Fruit fly (Drosophila melanogaster) whole organism, embryonic: Measurements from ENCODE around the gene CG10874.

Source experiments
- Abd-B ChIP-seq: fragments of 200-800 bp; sonication (Bioruptor generic); optimal IDR thresholded peaks from 2 replicates; lab custom pipeline; 2018; ENCODE audit warnings: missing biosample characterization, mild to moderate bottlenecking, missing genetic modification characterization, moderate library complexity
- Antp ChIP-seq: fragments of 200-800 bp; sonication (Bioruptor generic); optimal IDR thresholded peaks from 3 replicates; lab custom pipeline; 2016; ENCODE audit warnings: missing biosample characterization, missing genetic modification characterization
- Bteb2 ChIP-seq: fragments of 200-800 bp; sonication (Bioruptor generic); optimal IDR thresholded peaks from 2 replicates; lab custom pipeline; 2016; ENCODE audit warnings: missing biosample characterization, missing genetic modification characterization
- CG10321 ChIP-seq: fragments of 200-800 bp; sonication (Bioruptor generic); IDR thresholded peaks from 2 replicates; pipeline ENCODE4 v1.3.6; 2022; ENCODE audit warnings: missing biosample characterization, missing genetic modification characterization
- CG10654 ChIP-seq: fragments of 200-800 bp; sonication (Bioruptor generic); optimal IDR thresholded peaks from 2 replicates; lab custom pipeline; 2016; ENCODE audit warnings: missing biosample characterization, missing genetic modification characterization
- CG11085 ChIP-seq: fragments of 200-800 bp; sonication (Bioruptor generic); IDR thresholded peaks from 2 replicates; pipeline ENCODE4 v1.3.6; 2022; ENCODE audit warnings: missing biosample characterization, missing genetic modification characterization
- CG12299 ChIP-seq: fragments of 200-800 bp; sonication (Bioruptor generic); optimal IDR thresholded peaks from 2 replicates; lab custom pipeline; 2018; ENCODE audit warnings: missing biosample characterization, mild to moderate bottlenecking, missing genetic modification characterization
- CG1233 ChIP-seq: fragments of 200-800 bp; sonication (Bioruptor generic); optimal IDR thresholded peaks from 4 replicates; lab custom pipeline; 2018; ENCODE audit warnings: missing biosample characterization, mild to moderate bottlenecking, missing genetic modification characterization
- CG14710 ChIP-seq: fragments of 200-800 bp; sonication (Bioruptor generic); optimal IDR thresholded peaks from 3 replicates; lab custom pipeline; 2019; ENCODE audit warnings: missing biosample characterization, mild to moderate bottlenecking, missing genetic modification characterization, moderate library complexity
- CG14965 ChIP-seq: fragments of 200-800 bp; sonication (Bioruptor generic); optimal IDR thresholded peaks from 2 replicates; lab custom pipeline; 2016; ENCODE audit warnings: missing biosample characterization, missing genetic modification characterization, borderline replicate concordance
- CG15269 ChIP-seq: fragments of 200-800 bp; sonication (Bioruptor generic); optimal IDR thresholded peaks from 2 replicates; lab custom pipeline; 2018; ENCODE audit warnings: missing biosample characterization, mild to moderate bottlenecking, missing genetic modification characterization, moderate library complexity
- CG15479 ChIP-seq: fragments of 200-800 bp; sonication (Bioruptor generic); optimal IDR thresholded peaks from 3 replicates; lab custom pipeline; 2019; ENCODE audit warnings: missing biosample characterization, mild to moderate bottlenecking, missing genetic modification characterization, moderate library complexity
- CG1603 ChIP-seq: fragments of 200-800 bp; sonication (Bioruptor generic); optimal IDR thresholded peaks from 2 replicates; lab custom pipeline; 2019; ENCODE audit warnings: missing biosample characterization, mild to moderate bottlenecking, missing genetic modification characterization, moderate library complexity
- CG17802 ChIP-seq: fragments of 200-800 bp; sonication (Bioruptor generic); optimal IDR thresholded peaks from 2 replicates; lab custom pipeline; 2018; ENCODE audit warnings: missing biosample characterization, mild to moderate bottlenecking, missing genetic modification characterization, moderate library complexity
- CG18476 ChIP-seq: fragments of 200-800 bp; sonication (Bioruptor generic); optimal IDR thresholded peaks from 2 replicates; lab custom pipeline; 2016; ENCODE audit warnings: missing biosample characterization, mild to moderate bottlenecking, missing genetic modification characterization
- CG2129 ChIP-seq: fragments of 200-800 bp; sonication (Bioruptor generic); IDR thresholded peaks from 2 replicates; pipeline ENCODE4 v1.3.6; 2022; ENCODE audit warnings: missing biosample characterization, missing genetic modification characterization; ENCODE audit not compliant: partially characterized antibody
- CG2678 ChIP-seq: fragments of 200-800 bp; sonication (Bioruptor generic); optimal IDR thresholded peaks from 3 replicates; lab custom pipeline; 2019; ENCODE audit warnings: missing biosample characterization, mild to moderate bottlenecking, missing genetic modification characterization, moderate library complexity
- CG30020 ChIP-seq: fragments of 200-800 bp; optimal IDR thresholded peaks from 2 replicates; lab custom pipeline; 2019; ENCODE audit warnings: missing biosample characterization, mild to moderate bottlenecking, missing genetic modification characterization, moderate library complexity
- CG33213 ChIP-seq: fragments of 200-800 bp; sonication (Bioruptor generic); optimal IDR thresholded peaks from 3 replicates; lab custom pipeline; 2016; ENCODE audit warnings: missing biosample characterization, missing genetic modification characterization
- CG6175 ChIP-seq: fragments of 200-800 bp; sonication (Bioruptor generic); IDR thresholded peaks from 3 replicates; pipeline ENCODE4 v1.3.6; 2022; ENCODE audit warnings: missing biosample characterization, missing genetic modification characterization
- CG8478 ChIP-seq: fragments of >200 bp; optimal IDR thresholded peaks from 2 replicates; lab custom pipeline; 2018
- CkIIα-i1 ChIP-seq: fragments of 200-800 bp; sonication (Bioruptor generic); IDR thresholded peaks from 2 replicates; pipeline ENCODE4 v1.3.6; 2022; ENCODE audit warnings: missing biosample characterization, missing genetic modification characterization
- Dll ChIP-seq: fragments of 200-800 bp; sonication (Bioruptor generic); IDR thresholded peaks from 4 replicates; pipeline ENCODE4 v1.3.6; 2022; ENCODE audit warnings: missing biosample characterization, missing genetic modification characterization; ENCODE audit not compliant: partially characterized antibody
- E2f2 ChIP-seq: fragments of 200-800 bp; sonication (Bioruptor generic); IDR thresholded peaks from 2 replicates; pipeline ENCODE4 v1.3.6; 2022; ENCODE audit warnings: missing biosample characterization, missing genetic modification characterization
- Eip74EF ChIP-seq, 2 experiments: fragments of 200-800 bp in 1 of 2; fragments of >200 bp in 1 of 2; sonication (Bioruptor generic) in 1 of 2; optimal IDR thresholded peaks; 2 replicates each; lab custom pipeline; 2017 to 2019; ENCODE audit warnings: missing biosample characterization in 2 of 2, missing genetic modification characterization in 2 of 2, mild to moderate bottlenecking in 1 of 2, moderate library complexity in 1 of 2
- Ets97D ChIP-seq: fragments of 200-800 bp; sonication (Bioruptor generic); optimal IDR thresholded peaks from 3 replicates; lab custom pipeline; 2016; ENCODE audit warnings: missing biosample characterization, missing genetic modification characterization
- Jarid2 ChIP-seq: fragments of 200-800 bp; sonication (Bioruptor generic); optimal IDR thresholded peaks from 3 replicates; lab custom pipeline; 2017; ENCODE audit warnings: mild to moderate bottlenecking, missing biosample characterization, missing genetic modification reagents, missing genetic modification characterization
- Kr ChIP-seq: fragments of 200-800 bp; sonication (Bioruptor generic); optimal IDR thresholded peaks from 2 replicates; lab custom pipeline; 2017; ENCODE audit warnings: missing biosample characterization, mild to moderate bottlenecking, missing genetic modification characterization
- Max ChIP-seq: fragments of 200-800 bp; sonication (Bioruptor generic); optimal IDR thresholded peaks from 2 replicates; lab custom pipeline; 2016; ENCODE audit warnings: missing biosample characterization, mild to moderate bottlenecking, missing genetic modification characterization
- Oli ChIP-seq: fragments of 200-800 bp; sonication (Bioruptor generic); optimal IDR thresholded peaks from 2 replicates; lab custom pipeline; 2018; ENCODE audit warnings: missing biosample characterization, mild to moderate bottlenecking, missing genetic modification characterization, moderate library complexity
- Poxn ChIP-seq: fragments of 200-800 bp; sonication (Bioruptor generic); IDR thresholded peaks from 2 replicates; pipeline ENCODE4 v1.3.6; 2022; ENCODE audit warnings: missing biosample characterization, missing genetic modification characterization
- ab ChIP-seq: fragments of 200-800 bp; sonication (Bioruptor generic); optimal IDR thresholded peaks from 2 replicates; lab custom pipeline; 2016; ENCODE audit warnings: missing biosample characterization, missing genetic modification characterization
- az2 ChIP-seq: fragments of 200-800 bp; sonication (Bioruptor generic); optimal IDR thresholded peaks from 3 replicates; lab custom pipeline; 2016; ENCODE audit warnings: missing biosample characterization, missing genetic modification characterization
- bowl ChIP-seq: fragments of 200-800 bp; sonication (Bioruptor generic); IDR thresholded peaks from 2 replicates; pipeline ENCODE4 v1.3.6; 2022; ENCODE audit warnings: missing biosample characterization, missing genetic modification characterization
- cas ChIP-seq: fragments of 200-800 bp; sonication (Bioruptor generic); IDR thresholded peaks from 2 replicates; pipeline ENCODE4 v1.3.6; 2022; ENCODE audit warnings: missing biosample characterization, missing genetic modification characterization
- chif ChIP-seq, 2 experiments: fragments of 200-800 bp; sonication (Bioruptor generic); optimal IDR thresholded peaks; 3 replicates each; lab custom pipeline; 2016; ENCODE audit warnings: missing biosample characterization in 2 of 2, missing genetic modification characterization in 2 of 2
- chm ChIP-seq: fragments of 200-800 bp; sonication (Bioruptor generic); IDR thresholded peaks from 2 replicates; pipeline ENCODE4 v1.3.6; 2022; ENCODE audit warnings: missing biosample characterization, missing genetic modification characterization
- dm ChIP-seq: fragments of 200-800 bp; sonication (Bioruptor generic); optimal IDR thresholded peaks from 3 replicates; lab custom pipeline; 2016; ENCODE audit warnings: missing biosample characterization, missing genetic modification characterization
- en ChIP-seq: fragments of 200-800 bp; sonication (Bioruptor generic); optimal IDR thresholded peaks from 2 replicates; lab custom pipeline; 2016; ENCODE audit warnings: missing biosample characterization, missing genetic modification characterization
- hth ChIP-seq: fragments of >200 bp; optimal IDR thresholded peaks from 2 replicates; lab custom pipeline; 2017; ENCODE audit warnings: inconsistent platforms
- kay ChIP-seq: fragments of 200-800 bp; sonication (Bioruptor generic); optimal IDR thresholded peaks from 2 replicates; lab custom pipeline; 2016; ENCODE audit warnings: missing biosample characterization, missing genetic modification characterization
- nmo ChIP-seq: fragments of 200-800 bp; sonication (Bioruptor generic); optimal IDR thresholded peaks from 2 replicates; lab custom pipeline; 2018; ENCODE audit warnings: missing biosample characterization, mild to moderate bottlenecking, missing genetic modification characterization, moderate library complexity
- peb ChIP-seq: fragments of 200-800 bp; sonication (Bioruptor generic); IDR thresholded peaks from 2 replicates; pipeline ENCODE4 v1.3.6; 2022; ENCODE audit warnings: missing biosample characterization, missing genetic modification characterization
- schlank ChIP-seq: fragments of 200-800 bp; sonication (Bioruptor generic); optimal IDR thresholded peaks from 2 replicates; lab custom pipeline; 2018; ENCODE audit warnings: missing biosample characterization, mild to moderate bottlenecking, missing genetic modification characterization
- sisA ChIP-seq: fragments of 200-800 bp; sonication (Bioruptor generic); IDR thresholded peaks from 2 replicates; pipeline ENCODE4 v1.3.6; 2022; ENCODE audit warnings: missing biosample characterization, missing genetic modification characterization
- slbo ChIP-seq: fragments of 200-800 bp; sonication (Bioruptor generic); IDR thresholded peaks from 2 replicates; pipeline ENCODE4 v1.3.6; 2022; ENCODE audit warnings: missing biosample characterization, missing genetic modification characterization
- sna ChIP-seq: fragments of 200-800 bp; sonication (Bioruptor generic); IDR thresholded peaks from 2 replicates; pipeline ENCODE4 v1.3.6; 2022; ENCODE audit warnings: missing biosample characterization, missing genetic modification characterization; ENCODE audit not compliant: partially characterized antibody
- sr ChIP-seq: fragments of 200-800 bp; sonication (Bioruptor generic); IDR thresholded peaks from 3 replicates; pipeline ENCODE4 v1.3.6; 2022; ENCODE audit warnings: missing biosample characterization, missing genetic modification characterization
- ssp ChIP-seq: fragments of 200-800 bp; sonication (Bioruptor generic); IDR thresholded peaks from 2 replicates; pipeline ENCODE4 v1.3.6; 2022; ENCODE audit warnings: missing biosample characterization, missing genetic modification characterization
- vnd ChIP-seq: fragments of 200-800 bp; sonication (Bioruptor generic); IDR thresholded peaks from 3 replicates; pipeline ENCODE4 v1.3.6; 2022; ENCODE audit warnings: missing biosample characterization, missing genetic modification characterization; ENCODE audit not compliant: partially characterized antibody
- z ChIP-seq: fragments of 200-800 bp; sonication (Bioruptor generic); IDR thresholded peaks from 3 replicates; pipeline ENCODE4 v1.3.6; 2022; ENCODE audit warnings: missing biosample characterization, missing genetic modification characterization

CG10874 gene

DNA sequence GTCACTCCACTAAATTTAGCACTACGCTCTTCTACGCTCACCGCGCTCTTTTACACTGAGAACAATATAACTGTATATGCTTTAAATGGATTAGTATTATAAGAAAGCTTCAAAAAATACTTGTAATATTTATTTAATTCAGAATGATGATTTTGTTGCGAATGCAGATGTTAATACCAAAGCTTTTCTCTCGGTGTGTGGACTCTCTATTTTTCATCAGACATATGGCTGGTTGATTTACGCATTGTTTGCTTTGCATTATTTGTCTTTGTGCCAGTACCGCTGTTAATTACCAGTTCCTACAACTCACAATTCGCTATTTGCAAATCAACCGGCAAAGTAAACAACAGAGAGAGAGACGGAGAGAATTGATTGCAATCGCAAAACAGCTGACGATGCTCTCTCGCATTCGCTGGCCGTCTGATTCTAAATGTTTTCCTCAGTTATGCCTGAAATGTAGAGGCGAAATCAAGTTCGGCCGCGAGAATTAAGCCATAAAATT lies 29.5 kb upstream of the CG10874 start (continued):
- peak; percentile 90 for TF ChIP-seq CG14710 (tag; lab: Kevin White, UChicago)
- TF ChIP-seq CG1603, result peak; percentile 96
- peak; percentile 97 for TF ChIP-seq sisA
- peak; percentile 99 for TF ChIP-seq slbo
- TF ChIP-seq z (GFP tag; lab: Robert Waterston, UW), result peak; percentile 81
- peak; percentile 95 for TF ChIP-seq CG18476 (GFP tag; lab: Kevin White, UChicago)
- TF ChIP-seq CG14965 (GFP tag; lab: Kevin White, UChicago), result peak; percentile 61
- no peak for TF ChIP-seq CG8478 (lab: Kevin White, UChicago)
- TF ChIP-seq Ets97D (GFP tag; lab: Kevin White, UChicago), result peak; percentile 85
- peak; percentile 75 for TF ChIP-seq CG15479 (GFP tag; lab: Kevin White, UChicago)
- no peak for TF ChIP-seq CG2129 (GFP tag; lab: Robert Waterston, UW)
- TF ChIP-seq chm (GFP tag; lab: Robert Waterston, UW), result peak; percentile 98
- TF ChIP-seq Eip74EF (GFP tag; optimal IDR thresholded peaks at IDR 0.05; lab: Kevin White, UChicago), result peak in 1 of 2 experiments; percentile 92
- peak; percentile 76 for TF ChIP-seq CG30020 (tag; lab: Kevin White, UChicago)
- TF ChIP-seq az2 (GFP tag; lab: Kevin White, UChicago), result peak; percentile 96
- TF ChIP-seq CG1233 (GFP tag; lab: Kevin White, UChicago), result peak; percentile 95
- TF ChIP-seq CG15269 (tag; lab: Kevin White, UChicago), result peak; percentile 99
- peak; percentile 96 for TF ChIP-seq CG6175 (GFP tag; lab: Robert Waterston, UW)
- TF ChIP-seq vnd (GFP tag; lab: Robert Waterston, UW), result no peak
- peak; percentile 96 for TF ChIP-seq kay (GFP tag; lab: Kevin White, UChicago)
- TF ChIP-seq en (GFP tag; lab: Kevin White, UChicago), result peak; percentile 90
- TF ChIP-seq E2f2 (GFP tag; lab: Robert Waterston, UW), result peak; percentile 84
- TF ChIP-seq sr (GFP tag; lab: Robert Waterston, UW), result peak; percentile 92
- TF ChIP-seq Dll, result no peak
- TF ChIP-seq bowl, result peak; percentile 95
- peak; percentile 96 for TF ChIP-seq Bteb2 (GFP tag; lab: Kevin White, UChicago)
- TF ChIP-seq CG17802 (tag; lab: Kevin White, UChicago), result peak; percentile 64
- TF ChIP-seq hth (lab: Kevin White, UChicago), result no peak
- peak; percentile 90 for TF ChIP-seq CkIIα-i1 (GFP tag; lab: Robert Waterston, UW)
- peak; percentile 91 for TF ChIP-seq CG10654 (GFP tag; lab: Kevin White, UChicago)
- peak; percentile 86 for TF ChIP-seq dm (GFP tag; lab: Kevin White, UChicago)
- peak; percentile 85 for TF ChIP-seq Antp
- peak; percentile 93 for TF ChIP-seq ab (GFP tag; lab: Kevin White, UChicago)
- peak; percentile 89 for TF ChIP-seq Max (GFP tag; lab: Kevin White, UChicago)
- TF ChIP-seq ssp, result peak; percentile 93
- peak; percentile 95 for TF ChIP-seq chif (GFP tag; optimal IDR thresholded peaks at IDR 0.05; lab: Kevin White, UChicago)
- TF ChIP-seq CG33213 (GFP tag; lab: Kevin White, UChicago), result peak; percentile 87
- peak; percentile 95 for TF ChIP-seq CG11085
- TF ChIP-seq CG12299 (tag; lab: Kevin White, UChicago), result peak; percentile 93
- TF ChIP-seq cas, result peak; percentile 95
- TF ChIP-seq Oli, result peak; percentile 96
- peak; percentile 68 for TF ChIP-seq Jarid2 (GFP tag; lab: Kevin White, UChicago)
- peak; percentile 77 for TF ChIP-seq Kr (GFP tag; lab: Kevin White, UChicago)
- TF ChIP-seq nmo (GFP tag; lab: Kevin White, UChicago), result peak; percentile 95
- TF ChIP-seq CG10321 (GFP tag; lab: Robert Waterston, UW), result peak; percentile 80
- TF ChIP-seq Poxn (GFP tag; lab: Robert Waterston, UW), result peak; percentile 90
- peak; percentile 98 for TF ChIP-seq CG2678 (tag; lab: Kevin White, UChicago)
- no peak for TF ChIP-seq sna (GFP tag; lab: Robert Waterston, UW)
- TF ChIP-seq schlank (tag; lab: Kevin White, UChicago), result peak; percentile 96
- peak; percentile 93 for TF ChIP-seq peb (GFP tag; lab: Robert Waterston, UW)
- peak; percentile 92 for TF ChIP-seq Abd-B (GFP tag; lab: Kevin White, UChicago)
